Fruit fly (Drosophila melanogaster): ENCODE measurements around the gene Dhfr.

DNA sequence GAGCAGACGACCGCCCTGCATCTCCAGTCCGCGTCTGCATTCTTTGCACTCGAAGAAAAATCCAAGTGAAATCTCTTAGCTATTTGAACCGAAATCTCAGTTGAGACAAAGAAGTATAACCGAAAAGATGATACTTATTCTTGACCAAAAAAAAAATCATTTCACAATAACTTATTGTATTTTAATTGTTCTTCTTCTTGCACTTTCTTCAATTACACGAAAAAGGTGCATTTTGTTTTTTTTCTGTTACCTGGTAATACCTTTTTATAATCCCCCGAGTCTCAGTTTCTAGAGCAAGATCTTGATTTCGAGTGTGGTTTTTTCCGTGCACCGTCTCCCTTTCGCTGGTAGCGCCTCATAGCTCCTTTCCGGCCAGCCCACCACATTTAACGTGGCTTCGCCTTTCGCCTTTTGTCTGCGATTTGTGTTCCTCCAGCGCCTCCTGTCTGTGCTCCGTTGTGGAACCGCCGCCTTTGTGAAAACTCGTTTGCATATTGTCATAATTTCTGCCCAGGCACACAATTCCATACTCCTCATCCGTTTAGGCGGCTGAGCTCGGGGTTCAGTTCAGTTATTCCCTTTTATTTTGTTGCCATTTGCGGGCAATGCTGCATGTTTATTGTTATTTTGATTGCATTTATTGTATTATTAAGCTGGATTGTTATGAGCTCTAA is 45.9 kb downstream of the Dhfr start:
- no peak for TF ChIP-seq tx (GFP tag; optimal IDR thresholded peaks at IDR 0.05)
- no peak for TF ChIP-seq CG9437 (GFP tag; optimal IDR thresholded peaks at IDR 0.05)
- no peak for TF ChIP-seq CG1792 (GFP tag; optimal IDR thresholded peaks at IDR 0.05)
- no peak for TF ChIP-seq CG10274 (GFP tag; optimal IDR thresholded peaks at IDR 0.05)
- TF ChIP-seq Usf (GFP tag; optimal IDR thresholded peaks at IDR 0.05), result no peak
- no peak for TF ChIP-seq crol (GFP tag; IDR thresholded peaks at IDR 0.05)
- TF ChIP-seq Vsx1 (GFP tag; optimal IDR thresholded peaks at IDR 0.05), result no peak
- no peak for TF ChIP-seq gt (GFP tag; IDR thresholded peaks at IDR 0.05)
- no peak for TF ChIP-seq B-H2 (GFP tag; optimal IDR thresholded peaks at IDR 0.05)
- no peak for TF ChIP-seq CG17612 (GFP tag; IDR thresholded peaks at IDR 0.05)
- TF ChIP-seq pum (GFP tag; optimal IDR thresholded peaks at IDR 0.05), result no peak
- TF ChIP-seq sisA (GFP tag; IDR thresholded peaks at IDR 0.05), result no peak
- TF ChIP-seq tgo (GFP tag; IDR thresholded peaks at IDR 0.05), result no peak
